Fruit fly (Drosophila melanogaster) whole organism, embryonic: ENCODE results near the gene KP78a.

Source experiments
- Atf6 ChIP-seq: fragments of 200-800 bp; sonication (Bioruptor generic); IDR thresholded peaks from 2 replicates; pipeline ENCODE4 v1.3.6; 2022; ENCODE audit warnings: missing biosample characterization, missing genetic modification characterization
- CG11093 ChIP-seq: fragments of 200-800 bp; sonication (Bioruptor generic); IDR thresholded peaks from 3 replicates; pipeline ENCODE4 v1.3.6; 2022; ENCODE audit warnings: missing biosample characterization, missing genetic modification characterization
- CG11504 ChIP-seq: fragments of 200-800 bp; sonication (Bioruptor generic); optimal IDR thresholded peaks from 3 replicates; lab custom pipeline; 2019; ENCODE audit warnings: missing biosample characterization, mild to moderate bottlenecking, missing genetic modification characterization, moderate library complexity
- CG12104 ChIP-seq: fragments of 200-800 bp; sonication (Bioruptor generic); optimal IDR thresholded peaks from 3 replicates; lab custom pipeline; 2016; ENCODE audit warnings: missing biosample characterization, missing genetic modification characterization
- CG1233 ChIP-seq: fragments of 200-800 bp; sonication (Bioruptor generic); optimal IDR thresholded peaks from 4 replicates; lab custom pipeline; 2018; ENCODE audit warnings: missing biosample characterization, mild to moderate bottlenecking, missing genetic modification characterization
- CG12391 ChIP-seq: fragments of 200-800 bp; sonication (Bioruptor generic); optimal IDR thresholded peaks from 3 replicates; lab custom pipeline; 2018; ENCODE audit warnings: missing biosample characterization, mild to moderate bottlenecking, missing genetic modification characterization, moderate library complexity
- CG12744 ChIP-seq: fragments of 200-800 bp; sonication (Bioruptor generic); optimal IDR thresholded peaks from 2 replicates; lab custom pipeline; 2016; ENCODE audit warnings: missing biosample characterization, missing genetic modification characterization
- CG15269 ChIP-seq: fragments of 200-800 bp; sonication (Bioruptor generic); optimal IDR thresholded peaks from 2 replicates; lab custom pipeline; 2018; ENCODE audit warnings: missing biosample characterization, mild to moderate bottlenecking, missing genetic modification characterization, moderate library complexity
- CG18599 ChIP-seq: fragments of 200-800 bp; sonication (Bioruptor generic); optimal IDR thresholded peaks from 3 replicates; lab custom pipeline; 2017; ENCODE audit warnings: missing biosample characterization, missing genetic modification characterization, mild to moderate bottlenecking, moderate library complexity, missing genetic modification reagents
- CG32532 ChIP-seq: fragments of 200-800 bp; sonication (Bioruptor generic); IDR thresholded peaks from 2 replicates; pipeline ENCODE4 v1.3.6; 2022; ENCODE audit warnings: missing biosample characterization, missing genetic modification characterization
- CG32772 ChIP-seq: fragments of 200-800 bp; sonication (Bioruptor generic); IDR thresholded peaks from 2 replicates; pipeline ENCODE4 v1.3.6; 2022; ENCODE audit warnings: missing biosample characterization, missing genetic modification characterization
- CG3407 ChIP-seq: fragments of 200-800 bp; sonication (Bioruptor generic); optimal IDR thresholded peaks from 2 replicates; lab custom pipeline; 2018; ENCODE audit warnings: missing biosample characterization, mild to moderate bottlenecking, missing genetic modification characterization
- CG34224 ChIP-seq: fragments of 200-800 bp; sonication (Bioruptor generic); IDR thresholded peaks from 3 replicates; pipeline ENCODE4 v1.3.6; 2022; ENCODE audit warnings: missing biosample characterization, missing genetic modification characterization; ENCODE audit not compliant: partially characterized antibody
- CG4730 ChIP-seq: fragments of 200-800 bp; sonication (Bioruptor generic); IDR thresholded peaks from 2 replicates; pipeline ENCODE4 v1.3.6; 2022; ENCODE audit warnings: missing biosample characterization, missing genetic modification characterization
- CG5245 ChIP-seq: fragments of 200-800 bp; sonication (Bioruptor generic); optimal IDR thresholded peaks from 3 replicates; lab custom pipeline; 2016; ENCODE audit warnings: missing biosample characterization, missing genetic modification characterization
- CG6683 ChIP-seq: fragments of 200-800 bp; sonication (Bioruptor generic); optimal IDR thresholded peaks from 2 replicates; lab custom pipeline; 2017; ENCODE audit warnings: missing biosample characterization, mild to moderate bottlenecking, missing genetic modification characterization, missing genetic modification reagents
- CoRest ChIP-seq: fragments of 200-800 bp; sonication (Bioruptor generic); optimal IDR thresholded peaks from 3 replicates; lab custom pipeline; 2018; ENCODE audit warnings: missing biosample characterization, mild to moderate bottlenecking, missing genetic modification characterization, moderate library complexity
- E2f2 ChIP-seq: fragments of 200-800 bp; sonication (Bioruptor generic); IDR thresholded peaks from 2 replicates; pipeline ENCODE4 v1.3.6; 2022; ENCODE audit warnings: missing biosample characterization, missing genetic modification characterization
- HLH4C ChIP-seq: fragments of 200-800 bp; sonication (Bioruptor generic); IDR thresholded peaks from 3 replicates; pipeline ENCODE4 v1.3.6; 2022; ENCODE audit warnings: missing biosample characterization, missing genetic modification characterization; ENCODE audit not compliant: partially characterized antibody
- Hey ChIP-seq: fragments of 200-800 bp; sonication (Bioruptor generic); optimal IDR thresholded peaks from 3 replicates; lab custom pipeline; 2018; ENCODE audit warnings: missing biosample characterization, mild to moderate bottlenecking, missing genetic modification characterization
- Kr ChIP-seq: fragments of 200-800 bp; sonication (Bioruptor generic); optimal IDR thresholded peaks from 2 replicates; lab custom pipeline; 2017; ENCODE audit warnings: missing biosample characterization, mild to moderate bottlenecking, missing genetic modification characterization
- MBD-R2 ChIP-seq: fragments of 200-800 bp; sonication (Bioruptor generic); IDR thresholded peaks from 2 replicates; pipeline ENCODE4 v1.3.6; 2022; ENCODE audit warnings: missing biosample characterization, missing genetic modification characterization
- MESR4 ChIP-seq: fragments of 200-800 bp; sonication (Bioruptor generic); optimal IDR thresholded peaks from 2 replicates; lab custom pipeline; 2018; ENCODE audit warnings: missing biosample characterization, mild to moderate bottlenecking, missing genetic modification characterization, moderate library complexity
- Mes4 ChIP-seq: fragments of 200-800 bp; sonication (Bioruptor generic); optimal IDR thresholded peaks from 2 replicates; lab custom pipeline; 2016; ENCODE audit warnings: missing biosample characterization, missing genetic modification characterization
- Mrtf ChIP-seq: fragments of 200-800 bp; sonication (Bioruptor generic); IDR thresholded peaks from 3 replicates; pipeline ENCODE4 v1.3.6; 2022; ENCODE audit warnings: missing biosample characterization, missing genetic modification characterization
- Nf-YC ChIP-seq: fragments of 200-800 bp; optimal IDR thresholded peaks from 3 replicates; lab custom pipeline; 2019; ENCODE audit warnings: missing biosample characterization, mild to moderate bottlenecking, missing genetic modification characterization, moderate library complexity
- Opbp ChIP-seq: fragments of 200-800 bp; sonication (Bioruptor generic); IDR thresholded peaks from 3 replicates; pipeline ENCODE4 v1.3.6; 2022; ENCODE audit warnings: missing biosample characterization, missing genetic modification characterization; ENCODE audit not compliant: partially characterized antibody
- Poxn ChIP-seq: fragments of 200-800 bp; sonication (Bioruptor generic); IDR thresholded peaks from 2 replicates; pipeline ENCODE4 v1.3.6; 2022; ENCODE audit warnings: missing biosample characterization, missing genetic modification characterization
- bcd ChIP-seq: fragments of 200-800 bp; sonication (Bioruptor generic); optimal IDR thresholded peaks from 2 replicates; lab custom pipeline; 2017; ENCODE audit warnings: missing biosample characterization, mild to moderate bottlenecking, missing genetic modification characterization
- cas ChIP-seq: fragments of 200-800 bp; sonication (Bioruptor generic); IDR thresholded peaks from 2 replicates; pipeline ENCODE4 v1.3.6; 2022; ENCODE audit warnings: missing biosample characterization, missing genetic modification characterization
- cg ChIP-seq: fragments of 200-800 bp; sonication (Bioruptor generic); optimal IDR thresholded peaks from 3 replicates; lab custom pipeline; 2019; ENCODE audit warnings: missing biosample characterization, mild to moderate bottlenecking, missing genetic modification characterization, moderate library complexity
- disco-r ChIP-seq: fragments of 200-800 bp; sonication (Bioruptor generic); optimal IDR thresholded peaks from 2 replicates; lab custom pipeline; 2016; ENCODE audit warnings: missing biosample characterization, missing genetic modification characterization
- dmrt99B ChIP-seq: fragments of 200-800 bp; sonication (Bioruptor generic); optimal IDR thresholded peaks from 2 replicates; lab custom pipeline; 2018; ENCODE audit warnings: missing biosample characterization, mild to moderate bottlenecking, missing genetic modification characterization, moderate library complexity
- ems ChIP-seq: fragments of 200-800 bp; sonication (Bioruptor generic); optimal IDR thresholded peaks from 3 replicates; lab custom pipeline; 2016; ENCODE audit warnings: missing biosample characterization, missing genetic modification characterization
- exex ChIP-seq: fragments of 200-800 bp; sonication (Bioruptor generic); optimal IDR thresholded peaks from 4 replicates; lab custom pipeline; 2018; ENCODE audit warnings: missing biosample characterization, mild to moderate bottlenecking, missing genetic modification characterization, moderate library complexity
- gsb-n ChIP-seq: fragments of 200-800 bp; sonication (Bioruptor generic); optimal IDR thresholded peaks from 3 replicates; lab custom pipeline; 2018; ENCODE audit warnings: missing biosample characterization, mild to moderate bottlenecking, missing genetic modification characterization
- hb ChIP-seq: fragments of 200-800 bp; sonication (Bioruptor generic); IDR thresholded peaks from 3 replicates; pipeline ENCODE4 v1.3.6; 2022; ENCODE audit warnings: missing biosample characterization, missing genetic modification characterization; ENCODE audit not compliant: partially characterized antibody
- hkb ChIP-seq, 2 experiments: fragments of 200-800 bp in 1 of 2; fragments of >200 bp in 1 of 2; sonication (Bioruptor generic) in 1 of 2; IDR thresholded peaks in 1 of 2; optimal IDR thresholded peaks in 1 of 2; 2 replicates each; pipeline versions ENCODE4 v1.3.6 to Lab custom; 2017 to 2022; ENCODE audit warnings: missing biosample characterization in 1 of 2, missing genetic modification characterization in 1 of 2
- nerfin-1 ChIP-seq: fragments of 200-800 bp; sonication (Bioruptor generic); optimal IDR thresholded peaks from 3 replicates; lab custom pipeline; 2019; ENCODE audit warnings: missing biosample characterization, mild to moderate bottlenecking, missing genetic modification characterization, moderate library complexity
- nom ChIP-seq: fragments of 200-800 bp; sonication (Bioruptor generic); optimal IDR thresholded peaks from 2 replicates; lab custom pipeline; 2017; ENCODE audit warnings: missing biosample characterization, missing genetic modification characterization, mild to moderate bottlenecking, moderate library complexity, missing genetic modification reagents
- org-1 ChIP-seq: fragments of 200-800 bp; sonication (Bioruptor generic); optimal IDR thresholded peaks from 2 replicates; lab custom pipeline; 2017; ENCODE audit warnings: missing biosample characterization, missing genetic modification characterization
- run ChIP-seq: fragments of 200-800 bp; sonication (Bioruptor generic); optimal IDR thresholded peaks from 3 replicates; lab custom pipeline; 2018; ENCODE audit warnings: missing biosample characterization, mild to moderate bottlenecking, missing genetic modification characterization
- sc ChIP-seq, 3 experiments: fragments of >200 bp in 2 of 3; fragments of 200-800 bp in 1 of 3; sonication (Bioruptor generic) in 1 of 3; optimal IDR thresholded peaks; 2 replicates in 2 of 3; 3 replicates in 1 of 3; lab custom pipeline; 2017; ENCODE audit warnings: mild to moderate bottlenecking in 1 of 3, missing biosample characterization in 1 of 3, missing genetic modification characterization in 1 of 3, missing genetic modification reagents in 1 of 3
- sqz ChIP-seq: fragments of 200-800 bp; sonication (Bioruptor generic); optimal IDR thresholded peaks from 3 replicates; lab custom pipeline; 2018; ENCODE audit warnings: missing biosample characterization, mild to moderate bottlenecking, missing genetic modification characterization
- tll ChIP-seq, 2 experiments: fragments of 200-800 bp in 1 of 2; fragments of >200 bp in 1 of 2; sonication (Bioruptor generic) in 1 of 2; optimal IDR thresholded peaks; 2 replicates each; lab custom pipeline; 2017 to 2019; ENCODE audit warnings: missing biosample characterization in 2 of 2, missing genetic modification characterization in 2 of 2, mild to moderate bottlenecking in 1 of 2, moderate library complexity in 1 of 2

KP78a gene

DNA sequence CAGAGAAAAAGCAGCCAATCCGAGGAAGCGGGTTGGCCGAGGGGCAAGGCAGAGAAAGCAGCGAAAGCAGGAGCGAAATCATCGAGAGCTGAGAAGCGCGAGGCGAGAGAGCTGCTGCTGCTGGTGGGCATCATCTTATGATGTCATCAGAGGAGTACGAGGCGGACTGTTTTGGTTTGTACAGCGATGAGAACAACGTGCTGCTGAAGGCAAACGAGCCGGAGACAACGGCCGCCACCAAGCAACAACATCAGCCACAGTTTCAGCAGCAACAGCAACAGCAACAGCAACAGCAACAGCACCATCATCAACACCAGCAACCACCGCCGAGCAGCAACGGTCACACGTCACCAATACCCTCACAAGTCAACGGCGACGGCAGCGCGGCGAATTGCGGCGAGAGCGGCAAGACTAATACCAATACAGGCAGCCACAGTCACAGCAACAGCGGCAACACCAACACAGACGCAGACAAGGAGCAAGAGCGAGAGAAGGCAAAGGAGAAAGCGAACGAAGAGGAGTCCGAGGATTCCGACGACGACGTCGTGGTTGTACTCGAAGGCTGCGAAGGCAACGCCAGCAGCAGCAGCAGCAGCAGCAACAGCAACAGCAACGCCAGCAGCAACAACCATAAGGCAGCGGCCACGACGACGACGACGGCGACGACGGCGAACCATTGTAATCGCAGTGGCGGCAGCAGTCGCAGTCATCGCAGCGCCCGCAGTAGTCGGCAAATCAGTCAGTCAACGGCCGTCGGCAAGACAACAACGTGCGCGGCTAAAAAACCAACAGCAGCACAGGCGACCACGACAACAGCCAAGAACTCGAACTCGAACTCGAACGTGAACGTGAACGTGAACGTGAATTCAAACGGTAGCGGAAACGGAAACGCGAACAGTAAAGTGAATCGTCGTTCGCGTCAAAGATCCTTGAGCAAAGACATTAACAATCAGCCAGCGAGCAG lies 19.4 kb upstream of the KP78a start (continued):
- TF ChIP-seq exex (tag; lab: Kevin White, UChicago) (no peak), CoRest (tag; lab: Kevin White, UChicago) (peak; percentile 6), sc (optimal IDR thresholded peaks at IDR 0.05; lab: Kevin White, UChicago) (no peak), sc (GFP tag; optimal IDR thresholded peaks at IDR 0.05; lab: Kevin White, UChicago) (peak; percentile 11), Poxn (GFP tag; lab: Robert Waterston, UW) (no peak), bcd (GFP tag; lab: Kevin White, UChicago) (no peak), Atf6 (GFP tag; lab: Robert Waterston, UW) (no peak), HLH4C (GFP tag; lab: Robert Waterston, UW) (0 out of 3 replicates have a peak, but pooled peaks have one; percentile 31), CG34224 (peak; percentile 36; the same call in 1 of the 3 replicates), disco-r (GFP tag; lab: Kevin White, UChicago) (peak; percentile 30), MBD-R2 (GFP tag; lab: Robert Waterston, UW) (no peak), hb (no peak), dmrt99B (tag; lab: Kevin White, UChicago) (no peak), CG12391 (tag; lab: Kevin White, UChicago) (peak; percentile 12), MESR4 (GFP tag; lab: Kevin White, UChicago) (peak; percentile 1), gsb-n (peak; percentile 33), nerfin-1 (tag; lab: Kevin White, UChicago) (peak; percentile 50), tll (GFP tag; optimal IDR thresholded peaks at IDR 0.05; lab: Kevin White, UChicago) (peak in 1 of 2 experiments; percentile 96), Mes4 (GFP tag; lab: Kevin White, UChicago) (peak; percentile 63), hkb (optimal IDR thresholded peaks at IDR 0.05; lab: Kevin White, UChicago) (no peak), hkb (GFP tag; IDR thresholded peaks at IDR 0.05; lab: Robert Waterston, UW) (no peak), cg (peak; percentile 97), Kr (no peak), CG11504 (peak; percentile 88), Hey (tag; lab: Kevin White, UChicago) (peak; percentile 0), Nf-YC (tag; lab: Kevin White, UChicago) (peak; percentile 93), CG32532 (GFP tag; lab: Robert Waterston, UW) (peak; percentile 7; the same call in 1 of the 2 replicates), CG12104 (no peak), sqz (GFP tag; lab: Kevin White, UChicago) (no peak), E2f2 (GFP tag; lab: Robert Waterston, UW) (peak; percentile 16; the same call in 1 of the 2 replicates), CG5245 (GFP tag; lab: Kevin White, UChicago) (peak; percentile 12), CG12744 (GFP tag; lab: Kevin White, UChicago) (peak; percentile 3), CG1233 (no peak), ems (peak; percentile 16), nom (GFP tag; lab: Kevin White, UChicago) (peak; percentile 8), CG3407 (no peak), CG18599 (GFP tag; lab: Kevin White, UChicago) (no peak), CG4730 (no peak), CG6683 (GFP tag; lab: Kevin White, UChicago) (no peak), run (tag; lab: Kevin White, UChicago) (no peak), Opbp (GFP tag; lab: Robert Waterston, UW) (peak; percentile 63; the same call in 2 of the 3 replicates), cas (GFP tag; lab: Robert Waterston, UW) (no peak), CG15269 (tag; lab: Kevin White, UChicago) (no peak), CG11093 (GFP tag; lab: Robert Waterston, UW) (no peak), Mrtf (no peak), CG32772 (GFP tag; lab: Robert Waterston, UW) (no peak), org-1 (GFP tag; lab: Kevin White, UChicago) (peak; percentile 2)
